Fruit fly (Drosophila melanogaster) whole organism, embryonic: ENCODE measurements around the gene CG42823.

Experiments used
- Adf1 ChIP-seq: fragments of 200-800 bp; sonication (Bioruptor generic); IDR thresholded peaks from 2 replicates; pipeline ENCODE4 v1.3.6; 2022; ENCODE audit warnings: missing biosample characterization, missing genetic modification characterization
- Asciz ChIP-seq: fragments of 200-800 bp; sonication (Bioruptor generic); optimal IDR thresholded peaks from 2 replicates; lab custom pipeline; 2017; ENCODE audit warnings: missing biosample characterization, mild to moderate bottlenecking, missing genetic modification characterization, missing genetic modification reagents
- BtbVII ChIP-seq: fragments of 200-800 bp; sonication (Bioruptor generic); optimal IDR thresholded peaks from 3 replicates; lab custom pipeline; 2017; ENCODE audit warnings: missing biosample characterization, mild to moderate bottlenecking, missing genetic modification characterization
- Bteb2 ChIP-seq: fragments of 200-800 bp; sonication (Bioruptor generic); optimal IDR thresholded peaks from 2 replicates; lab custom pipeline; 2016; ENCODE audit warnings: missing biosample characterization, missing genetic modification characterization
- CG10274 ChIP-seq: fragments of 200-800 bp; sonication (Bioruptor generic); optimal IDR thresholded peaks from 3 replicates; lab custom pipeline; 2017; ENCODE audit warnings: missing biosample characterization, mild to moderate bottlenecking, missing genetic modification characterization
- CG10959 ChIP-seq: fragments of 200-800 bp; sonication (Bioruptor generic); IDR thresholded peaks from 2 replicates; pipeline ENCODE4 v1.3.6; 2022; ENCODE audit warnings: missing biosample characterization, missing genetic modification characterization
- CG11085 ChIP-seq: fragments of 200-800 bp; sonication (Bioruptor generic); IDR thresholded peaks from 2 replicates; pipeline ENCODE4 v1.3.6; 2022; ENCODE audit warnings: missing biosample characterization, missing genetic modification characterization
- CG11504 ChIP-seq: fragments of 200-800 bp; sonication (Bioruptor generic); optimal IDR thresholded peaks from 3 replicates; lab custom pipeline; 2019; ENCODE audit warnings: missing biosample characterization, mild to moderate bottlenecking, missing genetic modification characterization, moderate library complexity
- CG11560 ChIP-seq: fragments of 200-800 bp; sonication (Bioruptor generic); IDR thresholded peaks from 3 replicates; pipeline ENCODE4 v1.3.6; 2022; ENCODE audit warnings: missing biosample characterization, missing genetic modification characterization
- CG14710 ChIP-seq: fragments of 200-800 bp; sonication (Bioruptor generic); optimal IDR thresholded peaks from 3 replicates; lab custom pipeline; 2019; ENCODE audit warnings: missing biosample characterization, mild to moderate bottlenecking, missing genetic modification characterization, moderate library complexity
- CG2678 ChIP-seq: fragments of 200-800 bp; sonication (Bioruptor generic); optimal IDR thresholded peaks from 3 replicates; lab custom pipeline; 2019; ENCODE audit warnings: missing biosample characterization, mild to moderate bottlenecking, missing genetic modification characterization, moderate library complexity
- CG2712 ChIP-seq: fragments of 200-800 bp; optimal IDR thresholded peaks from 3 replicates; lab custom pipeline; 2019; ENCODE audit warnings: missing biosample characterization, mild to moderate bottlenecking, missing genetic modification characterization, moderate library complexity
- CG6654 ChIP-seq: fragments of 200-800 bp; sonication (Bioruptor generic); optimal IDR thresholded peaks from 2 replicates; lab custom pipeline; 2017; ENCODE audit warnings: missing biosample characterization, mild to moderate bottlenecking, missing genetic modification characterization
- CG8290 ChIP-seq, 3 experiments: fragments of 200-800 bp; sonication (Bioruptor generic); optimal IDR thresholded peaks; 2 replicates each; lab custom pipeline; 2016 to 2019; ENCODE audit warnings: missing biosample characterization in 3 of 3, missing genetic modification characterization in 3 of 3, mild to moderate bottlenecking in 2 of 3, moderate library complexity in 1 of 3
- CG8388 ChIP-seq: fragments of 200-800 bp; sonication (Bioruptor generic); optimal IDR thresholded peaks from 2 replicates; lab custom pipeline; 2019; ENCODE audit warnings: missing biosample characterization, mild to moderate bottlenecking, missing genetic modification characterization, moderate library complexity
- CHES-1-like ChIP-seq: fragments of 200-800 bp; sonication (Bioruptor generic); optimal IDR thresholded peaks from 2 replicates; lab custom pipeline; 2016; ENCODE audit warnings: missing biosample characterization, missing genetic modification characterization
- CkIIα-i1 ChIP-seq: fragments of 200-800 bp; sonication (Bioruptor generic); IDR thresholded peaks from 2 replicates; pipeline ENCODE4 v1.3.6; 2022; ENCODE audit warnings: missing biosample characterization, missing genetic modification characterization
- CoRest ChIP-seq: fragments of 200-800 bp; sonication (Bioruptor generic); optimal IDR thresholded peaks from 3 replicates; lab custom pipeline; 2018; ENCODE audit warnings: missing biosample characterization, mild to moderate bottlenecking, missing genetic modification characterization, moderate library complexity
- Dad ChIP-seq: fragments of 200-800 bp; sonication (Bioruptor generic); optimal IDR thresholded peaks from 3 replicates; lab custom pipeline; 2016; ENCODE audit warnings: missing biosample characterization, missing genetic modification characterization
- Hand ChIP-seq: fragments of 200-800 bp; sonication (Bioruptor generic); optimal IDR thresholded peaks from 2 replicates; lab custom pipeline; 2017; ENCODE audit warnings: mild to moderate bottlenecking, missing biosample characterization, missing genetic modification reagents, missing genetic modification characterization
- Meics ChIP-seq: fragments of 200-800 bp; sonication (Bioruptor generic); optimal IDR thresholded peaks from 2 replicates; lab custom pipeline; 2017; ENCODE audit warnings: missing biosample characterization, mild to moderate bottlenecking, missing genetic modification characterization
- Oli ChIP-seq: fragments of 200-800 bp; sonication (Bioruptor generic); optimal IDR thresholded peaks from 2 replicates; lab custom pipeline; 2018; ENCODE audit warnings: missing biosample characterization, mild to moderate bottlenecking, missing genetic modification characterization, moderate library complexity
- Sry-β ChIP-seq: fragments of 200-800 bp; sonication (Bioruptor generic); optimal IDR thresholded peaks from 2 replicates; lab custom pipeline; 2018; ENCODE audit warnings: missing biosample characterization, mild to moderate bottlenecking, missing genetic modification characterization, moderate library complexity
- Taf1 ChIP-seq: fragments of 200-800 bp; sonication (Bioruptor generic); IDR thresholded peaks from 2 replicates; pipeline ENCODE4 v1.3.6; 2022; ENCODE audit warnings: missing biosample characterization, missing genetic modification characterization
- YL-1 ChIP-seq: fragments of 200-800 bp; sonication (Bioruptor generic); optimal IDR thresholded peaks from 3 replicates; lab custom pipeline; 2017; ENCODE audit warnings: missing biosample characterization, mild to moderate bottlenecking, missing genetic modification characterization
- cad ChIP-seq: fragments of >200 bp; optimal IDR thresholded peaks from 2 replicates; lab custom pipeline; 2017; ENCODE audit warnings: missing biosample characterization, missing genetic modification characterization
- cas ChIP-seq: fragments of 200-800 bp; sonication (Bioruptor generic); IDR thresholded peaks from 2 replicates; pipeline ENCODE4 v1.3.6; 2022; ENCODE audit warnings: missing biosample characterization, missing genetic modification characterization
- disco-r ChIP-seq: fragments of 200-800 bp; sonication (Bioruptor generic); optimal IDR thresholded peaks from 2 replicates; lab custom pipeline; 2016; ENCODE audit warnings: missing biosample characterization, missing genetic modification characterization
- ewg ChIP-seq: fragments of 200-800 bp; sonication (Bioruptor generic); optimal IDR thresholded peaks from 3 replicates; lab custom pipeline; 2017; ENCODE audit warnings: mild to moderate bottlenecking, missing biosample characterization, missing genetic modification reagents, missing genetic modification characterization
- gce ChIP-seq: fragments of 200-800 bp; sonication (Bioruptor generic); IDR thresholded peaks from 3 replicates; pipeline ENCODE4 v1.3.6; 2022; ENCODE audit warnings: missing biosample characterization, missing genetic modification characterization
- gcm2 ChIP-seq: fragments of 200-800 bp; sonication (Bioruptor generic); optimal IDR thresholded peaks from 2 replicates; lab custom pipeline; 2016; ENCODE audit warnings: missing biosample characterization, missing genetic modification characterization
- gfzf ChIP-seq: fragments of 200-800 bp; sonication (Bioruptor generic); optimal IDR thresholded peaks from 2 replicates; lab custom pipeline; 2016; ENCODE audit warnings: missing biosample characterization, mild to moderate bottlenecking, missing genetic modification characterization, moderate library complexity
- gsb ChIP-seq: fragments of 200-800 bp; sonication (Bioruptor generic); IDR thresholded peaks from 2 replicates; pipeline ENCODE4 v1.3.6; 2022; ENCODE audit warnings: missing biosample characterization, missing genetic modification characterization
- gt ChIP-seq: fragments of 200-800 bp; sonication (Bioruptor generic); IDR thresholded peaks from 2 replicates; pipeline ENCODE4 v1.3.6; 2022; ENCODE audit warnings: missing biosample characterization, missing genetic modification characterization
- her ChIP-seq: fragments of 200-800 bp; sonication (Bioruptor generic); optimal IDR thresholded peaks from 2 replicates; lab custom pipeline; 2016; ENCODE audit warnings: missing biosample characterization, missing genetic modification characterization
- ind ChIP-seq: fragments of 200-800 bp; sonication (Bioruptor generic); optimal IDR thresholded peaks from 3 replicates; lab custom pipeline; 2016; ENCODE audit warnings: missing biosample characterization, missing genetic modification characterization
- inv ChIP-seq: fragments of 200-800 bp; sonication (Bioruptor generic); IDR thresholded peaks from 2 replicates; pipeline ENCODE4 v1.3.6; 2022; ENCODE audit warnings: missing biosample characterization, missing genetic modification characterization; ENCODE audit not compliant: partially characterized antibody
- klu ChIP-seq: fragments of 200-800 bp; sonication (Bioruptor generic); IDR thresholded peaks from 2 replicates; pipeline ENCODE4 v1.3.6; 2022; ENCODE audit warnings: missing biosample characterization, missing genetic modification characterization
- lilli ChIP-seq: fragments of 200-800 bp; sonication (Bioruptor generic); optimal IDR thresholded peaks from 3 replicates; lab custom pipeline; 2016; ENCODE audit warnings: missing biosample characterization, missing genetic modification characterization
- luna ChIP-seq: fragments of 200-800 bp; sonication (Bioruptor generic); optimal IDR thresholded peaks from 2 replicates; lab custom pipeline; 2016; ENCODE audit warnings: missing biosample characterization, missing genetic modification characterization
- nerfin-2 ChIP-seq: fragments of 200-800 bp; sonication (Bioruptor generic); IDR thresholded peaks from 2 replicates; pipeline ENCODE4 v1.3.6; 2022; ENCODE audit warnings: missing biosample characterization, missing genetic modification characterization; ENCODE audit not compliant: partially characterized antibody
- onecut ChIP-seq: fragments of 200-800 bp; sonication (Bioruptor generic); IDR thresholded peaks from 2 replicates; pipeline ENCODE4 v1.3.6; 2022; ENCODE audit warnings: missing biosample characterization, missing genetic modification characterization
- org-1 ChIP-seq: fragments of 200-800 bp; sonication (Bioruptor generic); optimal IDR thresholded peaks from 2 replicates; lab custom pipeline; 2017; ENCODE audit warnings: missing biosample characterization, missing genetic modification characterization
- otp ChIP-seq: fragments of 200-800 bp; sonication (Bioruptor generic); IDR thresholded peaks from 3 replicates; pipeline ENCODE4, ENCODE4 v1.3.6; 2022; ENCODE audit warnings: missing biosample characterization, missing genetic modification characterization
- rib ChIP-seq: fragments of 200-800 bp; sonication (Bioruptor generic); IDR thresholded peaks from 2 replicates; pipeline ENCODE4 v1.3.6; 2022; ENCODE audit warnings: missing biosample characterization, missing genetic modification characterization
- ro ChIP-seq: fragments of 200-800 bp; sonication (Bioruptor generic); IDR thresholded peaks from 2 replicates; pipeline ENCODE4 v1.3.6; 2022; ENCODE audit warnings: missing biosample characterization, missing genetic modification characterization
- sisA ChIP-seq: fragments of 200-800 bp; sonication (Bioruptor generic); IDR thresholded peaks from 2 replicates; pipeline ENCODE4 v1.3.6; 2022; ENCODE audit warnings: missing biosample characterization, missing genetic modification characterization
- slou ChIP-seq: fragments of 200-800 bp; sonication (Bioruptor generic); optimal IDR thresholded peaks from 3 replicates; lab custom pipeline; 2016; ENCODE audit warnings: missing biosample characterization, missing genetic modification characterization
- sob ChIP-seq: fragments of 200-800 bp; sonication (Bioruptor generic); IDR thresholded peaks from 2 replicates; pipeline ENCODE4 v1.3.6; 2022; ENCODE audit warnings: missing biosample characterization, missing genetic modification characterization
- ssp ChIP-seq: fragments of 200-800 bp; sonication (Bioruptor generic); IDR thresholded peaks from 2 replicates; pipeline ENCODE4 v1.3.6; 2022; ENCODE audit warnings: missing biosample characterization, missing genetic modification characterization
- stwl ChIP-seq: fragments of 200-800 bp; sonication (Bioruptor generic); optimal IDR thresholded peaks from 3 replicates; lab custom pipeline; 2018; ENCODE audit warnings: missing biosample characterization, mild to moderate bottlenecking, missing genetic modification characterization, moderate library complexity

CG42823 gene

DNA sequence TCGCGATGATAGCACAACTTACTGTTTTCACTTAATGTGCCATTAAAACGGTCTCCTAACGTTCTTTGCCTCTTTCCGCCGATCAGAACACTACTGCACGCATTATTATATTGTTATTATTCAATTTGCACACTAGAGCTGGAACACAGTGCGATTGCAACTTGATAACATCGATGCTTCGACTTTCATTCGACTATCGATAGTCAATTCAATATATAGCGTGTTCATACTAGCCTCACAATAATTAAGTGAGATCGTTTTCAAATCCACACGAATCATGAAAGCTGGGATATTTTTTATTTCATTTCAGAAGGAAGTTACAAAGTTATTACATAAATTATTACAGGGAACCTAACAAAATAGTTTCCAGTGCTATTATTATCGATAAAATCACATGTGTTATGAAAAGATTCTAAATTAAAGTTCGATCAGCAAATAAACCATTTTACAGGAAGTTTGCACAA, 3.6 kb downstream of the CG42823 start (continued):
- no peak for TF ChIP-seq CkIIα-i1 (GFP tag; lab: Robert Waterston, UW)
- no peak for TF ChIP-seq CG10274 (GFP tag; lab: Kevin White, UChicago)
- TF ChIP-seq Oli: peak; percentile 55
- TF ChIP-seq disco-r (GFP tag; lab: Kevin White, UChicago): no peak
- TF ChIP-seq rib (GFP tag; lab: Robert Waterston, UW): peak; percentile 69
- TF ChIP-seq CHES-1-like (GFP tag; lab: Kevin White, UChicago): peak; percentile 67
- no peak for TF ChIP-seq gfzf (GFP tag; lab: Kevin White, UChicago)
- TF ChIP-seq Asciz (GFP tag; lab: Kevin White, UChicago): no peak
- TF ChIP-seq Hand (GFP tag; lab: Kevin White, UChicago): no peak
- no peak for TF ChIP-seq gcm2 (GFP tag; lab: Kevin White, UChicago)
- TF ChIP-seq slou (GFP tag; lab: Kevin White, UChicago): peak; percentile 13
- TF ChIP-seq lilli (GFP tag; lab: Kevin White, UChicago): peak; percentile 83
- TF ChIP-seq klu (GFP tag; lab: Robert Waterston, UW): no peak
- TF ChIP-seq Dad (GFP tag; lab: Kevin White, UChicago): no peak
- no peak for TF ChIP-seq otp
- no peak for TF ChIP-seq sisA (GFP tag; lab: Robert Waterston, UW)
- TF ChIP-seq ro (GFP tag; lab: Robert Waterston, UW): no peak
- no peak for TF ChIP-seq Adf1 (GFP tag; lab: Robert Waterston, UW)
- TF ChIP-seq cas (GFP tag; lab: Robert Waterston, UW): 0 out of 2 replicates have a peak, but pooled peaks have one; percentile 31
- no peak for TF ChIP-seq gce (GFP tag; lab: Robert Waterston, UW)
- no peak for TF ChIP-seq gt (GFP tag; lab: Robert Waterston, UW)
- peak; percentile 52 for TF ChIP-seq CG2712 (tag; lab: Kevin White, UChicago)
- TF ChIP-seq luna: peak; percentile 52
- TF ChIP-seq gsb (GFP tag; lab: Robert Waterston, UW): no peak
- peak; percentile 2 for TF ChIP-seq CG14710 (tag; lab: Kevin White, UChicago)
- TF ChIP-seq CG11085 (GFP tag; lab: Robert Waterston, UW): no peak
- TF ChIP-seq CG8290 (GFP tag; optimal IDR thresholded peaks at IDR 0.05; lab: Kevin White, UChicago): peak; percentile 17
- TF ChIP-seq CG8290 (tag; optimal IDR thresholded peaks at IDR 0.05; lab: Kevin White, UChicago): peak in 1 of 2 experiments; percentile 81
- peak; percentile 33 for TF ChIP-seq Meics (GFP tag; lab: Kevin White, UChicago)
- peak; percentile 3 for TF ChIP-seq BtbVII (GFP tag; lab: Kevin White, UChicago)
- TF ChIP-seq org-1 (GFP tag; lab: Kevin White, UChicago): no peak
- peak; percentile 33 for TF ChIP-seq ind (GFP tag; lab: Kevin White, UChicago)
- no peak for TF ChIP-seq CG10959 (GFP tag; lab: Robert Waterston, UW)
- TF ChIP-seq CG8388 (GFP tag; lab: Kevin White, UChicago): peak; percentile 18
- TF ChIP-seq nerfin-2 (GFP tag; lab: Robert Waterston, UW): peak; percentile 75
- no peak for TF ChIP-seq CG6654 (GFP tag; lab: Kevin White, UChicago)
- peak; percentile 16 for TF ChIP-seq ewg
- TF ChIP-seq her (GFP tag; lab: Kevin White, UChicago): peak; percentile 4
- no peak for TF ChIP-seq Taf1 (GFP tag; lab: Robert Waterston, UW)
- TF ChIP-seq CoRest (tag; lab: Kevin White, UChicago): peak; percentile 66
- peak; percentile 62 for TF ChIP-seq YL-1 (GFP tag; lab: Kevin White, UChicago)
- peak; percentile 75 for TF ChIP-seq Bteb2 (GFP tag; lab: Kevin White, UChicago)
- peak; percentile 97 for TF ChIP-seq ssp (GFP tag; lab: Robert Waterston, UW)
- TF ChIP-seq CG11504 (tag; lab: Kevin White, UChicago): peak; percentile 60
- no peak for TF ChIP-seq cad (GFP tag; lab: Kevin White, UChicago)
- TF ChIP-seq CG11560 (tag; lab: Robert Waterston, UW): no peak
- peak; percentile 81 for TF ChIP-seq stwl
- TF ChIP-seq onecut (GFP tag; lab: Robert Waterston, UW): no peak
- no peak for TF ChIP-seq Sry-β (GFP tag; lab: Kevin White, UChicago)
- 0 out of 2 replicates have a peak, but pooled peaks have one; percentile 43 for TF ChIP-seq sob
- TF ChIP-seq CG2678 (tag; lab: Kevin White, UChicago): peak; percentile 59
- TF ChIP-seq inv (GFP tag; lab: Robert Waterston, UW): peak; percentile 79
